Worm (Caenorhabditis elegans) whole organism, L4/young adult: ENCODE measurements around the gene B0222.15.

Source experiments
- W03F9.2 ChIP-seq: fragments of 150-350 bp; optimal IDR thresholded peaks from 2 replicates; lab custom pipeline; 2014; ENCODE audit warnings: missing biosample characterization, missing genetic modification characterization
- dao-5 ChIP-seq: sonication (generic microtip); optimal IDR thresholded peaks from 2 replicates; lab custom pipeline; 2016; ENCODE audit warnings: missing genotype, missing genetic modification characterization, moderate library complexity, missing compliant biosample characterization
- him-1 ChIP-seq: sonication (generic microtip); optimal IDR thresholded peaks from 2 replicates; lab custom pipeline; 2016; ENCODE audit warnings: missing genotype, missing genetic modification reagents, missing genetic modification characterization, missing compliant biosample characterization

ce11 chrV:9108219-9108618, 48.4 kb downstream of the B0222.15 start, which contains the start of gene F21C10.18:
- TF ChIP-seq him-1 = no peak
- no peak for TF ChIP-seq dao-5
- no peak for TF ChIP-seq W03F9.2 (tag; lab: Kevin White, UChicago)
